Worm (Caenorhabditis elegans): ENCODE measurements around the gene twk-49.

- TF ChIP-seq crh-2 (tag; optimal IDR thresholded peaks at IDR 0.05) (peak; percentile 72), elt-1 (tag; optimal IDR thresholded peaks at IDR 0.05) (no peak), unc-39 (tag; optimal IDR thresholded peaks at IDR 0.05) (no peak), nhr-10 (tag; optimal IDR thresholded peaks at IDR 0.05) (no peak), ceh-16 (tag; optimal IDR thresholded peaks at IDR 0.05) (no peak), aly-2 (tag; optimal IDR thresholded peaks at IDR 0.05) (no peak), ztf-11 (tag; optimal IDR thresholded peaks at IDR 0.05) (no peak)
Measured at ce11 chrII:6489711-6490184, 9.2 kb downstream of the twk-49 start, which contains the start of the genes snr-3 and rsp-5.
